Fruit fly (Drosophila melanogaster): ENCODE measurements around the gene Sfp87B.

The Sfp87B gene

DNA sequence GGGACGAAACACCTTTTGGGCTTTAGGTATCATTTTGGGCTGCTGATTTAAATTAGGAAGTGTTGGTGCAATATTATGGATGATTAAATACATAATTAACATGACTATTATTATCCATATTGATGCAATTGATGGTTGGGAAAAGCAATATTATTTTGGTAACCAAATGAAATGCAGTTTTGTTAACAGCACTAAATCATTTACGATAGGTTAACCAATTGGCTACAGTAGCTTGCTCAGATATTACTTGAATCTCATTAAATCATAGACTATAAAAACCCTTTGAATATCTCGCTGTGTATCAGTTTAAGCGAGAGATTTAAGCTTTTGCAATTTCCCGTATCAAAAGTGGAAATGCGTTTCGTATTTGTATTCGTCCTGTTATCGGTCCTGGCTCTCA lies at the start of gene Sfp87B:
Sfp87B (plus strand) TSS at position 301 of the 400 bp plus-strand sequence.
- TF ChIP-seq Sin3A (optimal IDR thresholded peaks at IDR 0.05) = no peak

DNA sequence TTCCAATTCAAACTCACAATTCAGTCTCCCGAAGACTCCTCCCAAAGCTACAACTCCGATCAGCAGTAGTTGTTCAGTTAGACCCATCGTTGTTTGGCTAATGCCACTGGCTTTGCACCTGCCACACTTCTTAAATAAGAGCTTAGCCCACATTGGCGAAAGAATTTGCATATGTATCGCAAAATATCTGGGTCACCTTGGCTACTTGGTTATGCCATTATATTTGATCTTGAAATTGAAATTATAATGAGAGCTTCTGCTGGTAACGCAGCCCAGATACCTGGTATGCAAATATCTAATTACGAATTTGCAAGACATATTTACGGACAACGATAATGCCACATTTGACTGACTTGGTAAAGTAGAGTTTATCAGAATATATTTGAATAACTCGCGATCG lies 48.0 kb upstream of the Sfp87B start, which contains the start of gene CG17404:
CG17404 (minus strand) TSS at position 101 of the 400 bp plus-strand sequence.
- TF ChIP-seq insv (optimal IDR thresholded peaks at IDR 0.05) (no peak), psq (optimal IDR thresholded peaks at IDR 0.05) (no peak), h (optimal IDR thresholded peaks at IDR 0.05) (no peak), Myc (optimal IDR thresholded peaks at IDR 0.05) (no peak), ttk (optimal IDR thresholded peaks at IDR 0.05) (no peak), Sin3A (optimal IDR thresholded peaks at IDR 0.05) (no peak)

DNA sequence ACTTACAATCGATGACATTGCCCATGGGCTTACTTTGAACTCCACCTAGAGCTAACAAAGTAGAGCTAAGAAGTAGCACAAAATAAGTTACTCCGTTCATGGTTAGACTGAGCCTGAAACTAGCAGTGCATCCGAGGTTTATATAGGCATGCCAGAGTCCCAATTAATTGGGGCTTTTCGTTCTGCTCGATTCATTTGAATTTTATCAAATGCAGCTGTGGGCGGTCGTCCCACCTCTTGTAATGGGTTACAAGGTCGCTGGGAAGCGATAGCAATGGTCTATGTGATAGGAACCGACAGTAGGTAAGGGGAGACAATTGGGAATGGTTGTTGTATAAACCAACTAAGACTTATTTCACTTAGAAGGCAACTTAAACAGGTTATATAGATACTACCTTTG lies 46.7 kb upstream of the Sfp87B start, which contains the start of gene CG12256:
CG12256 (minus strand) TSS at position 101 of the 400 bp plus-strand sequence.
- TF ChIP-seq Myc (optimal IDR thresholded peaks at IDR 0.05) (no peak), Sin3A (optimal IDR thresholded peaks at IDR 0.05) (no peak), insv (optimal IDR thresholded peaks at IDR 0.05) (no peak), h (optimal IDR thresholded peaks at IDR 0.05) (no peak), psq (optimal IDR thresholded peaks at IDR 0.05) (no peak), ttk (optimal IDR thresholded peaks at IDR 0.05) (no peak)

DNA sequence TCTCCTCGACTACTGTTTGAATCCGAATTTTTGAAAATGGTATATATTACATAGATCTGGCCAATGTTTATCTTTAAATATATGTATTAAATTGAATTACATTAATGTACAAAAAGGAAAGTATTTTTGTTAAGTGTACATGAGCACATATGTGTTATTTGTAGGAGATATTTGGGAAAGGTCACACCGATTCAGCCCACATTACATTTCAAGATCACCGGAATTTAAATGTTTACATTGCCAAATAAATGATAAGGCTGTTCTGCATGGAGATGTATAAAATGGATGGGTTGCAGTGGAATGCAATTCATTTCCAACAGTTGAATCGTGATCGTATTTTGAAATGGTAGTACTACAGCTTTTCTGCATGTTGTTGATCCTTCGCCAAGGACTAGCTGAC lies 43.8 kb upstream of the Sfp87B start, which contains the start of gene CG3916:
CG3916 (plus strand) TSS at position 301 of the 400 bp plus-strand sequence.
- no peak for TF ChIP-seq psq (optimal IDR thresholded peaks at IDR 0.05)
- no peak for TF ChIP-seq Myc (optimal IDR thresholded peaks at IDR 0.05)
- TF ChIP-seq Sin3A (optimal IDR thresholded peaks at IDR 0.05) = no peak
- no peak for TF ChIP-seq ttk (optimal IDR thresholded peaks at IDR 0.05)
- no peak for TF ChIP-seq insv (optimal IDR thresholded peaks at IDR 0.05)

DNA sequence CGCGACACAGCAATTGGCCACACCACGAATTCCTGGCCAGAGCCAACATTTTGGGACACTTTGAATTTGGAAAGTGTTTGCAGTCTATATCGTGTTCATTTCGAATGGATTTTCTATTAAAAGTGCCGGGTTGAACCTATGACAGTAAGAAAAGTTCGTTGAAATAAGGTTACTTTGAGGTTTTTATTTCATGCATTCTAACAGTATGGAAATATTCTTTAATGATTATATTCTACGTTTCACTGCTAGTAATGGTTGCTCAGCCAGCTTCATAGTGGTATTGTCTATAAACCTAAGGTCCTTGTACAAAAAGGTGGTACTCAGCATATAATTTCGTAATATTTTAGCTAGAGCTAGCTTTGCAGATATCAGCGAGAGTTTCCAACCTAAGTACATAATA lies 40.3 kb upstream of the Sfp87B start, which contains the start of gene Pglym87:
Pglym87 (minus strand) TSS at position 101 of the 400 bp plus-strand sequence.
- no peak for TF ChIP-seq psq (optimal IDR thresholded peaks at IDR 0.05)
- no peak for TF ChIP-seq Myc (optimal IDR thresholded peaks at IDR 0.05)
- TF ChIP-seq ttk (optimal IDR thresholded peaks at IDR 0.05) = no peak
- TF ChIP-seq Sin3A (optimal IDR thresholded peaks at IDR 0.05) = no peak
- TF ChIP-seq insv (optimal IDR thresholded peaks at IDR 0.05) = no peak
- no peak for TF ChIP-seq h (optimal IDR thresholded peaks at IDR 0.05)

DNA sequence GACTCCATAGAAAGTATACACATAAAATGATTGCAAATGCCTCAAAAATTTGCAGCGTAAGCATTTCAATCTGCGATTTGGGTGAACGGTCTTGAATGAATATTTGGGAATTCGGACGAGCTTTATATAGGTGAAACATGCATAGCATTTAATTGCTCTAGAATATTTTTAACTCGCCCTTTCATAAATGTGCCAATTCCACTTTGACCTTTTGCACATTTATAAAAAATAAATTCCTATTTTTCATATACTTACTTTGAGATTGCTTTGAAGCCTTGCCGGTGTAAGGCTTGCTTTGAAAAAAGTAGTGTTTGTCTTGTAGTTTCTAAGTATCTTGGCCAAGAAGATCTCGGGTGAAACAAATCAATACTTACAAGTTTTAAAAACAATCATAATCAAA lies 38.3 kb upstream of the Sfp87B start, which contains the start of gene Cyp313a5:
Cyp313a5 (minus strand) TSS at position 101 of the 400 bp plus-strand sequence.
- TF ChIP-seq ttk (optimal IDR thresholded peaks at IDR 0.05) = no peak
- TF ChIP-seq insv (optimal IDR thresholded peaks at IDR 0.05) = no peak
- no peak for TF ChIP-seq Sin3A (optimal IDR thresholded peaks at IDR 0.05)
- TF ChIP-seq psq (optimal IDR thresholded peaks at IDR 0.05) = no peak
- no peak for TF ChIP-seq h (optimal IDR thresholded peaks at IDR 0.05)
- TF ChIP-seq Myc (optimal IDR thresholded peaks at IDR 0.05) = no peak

DNA sequence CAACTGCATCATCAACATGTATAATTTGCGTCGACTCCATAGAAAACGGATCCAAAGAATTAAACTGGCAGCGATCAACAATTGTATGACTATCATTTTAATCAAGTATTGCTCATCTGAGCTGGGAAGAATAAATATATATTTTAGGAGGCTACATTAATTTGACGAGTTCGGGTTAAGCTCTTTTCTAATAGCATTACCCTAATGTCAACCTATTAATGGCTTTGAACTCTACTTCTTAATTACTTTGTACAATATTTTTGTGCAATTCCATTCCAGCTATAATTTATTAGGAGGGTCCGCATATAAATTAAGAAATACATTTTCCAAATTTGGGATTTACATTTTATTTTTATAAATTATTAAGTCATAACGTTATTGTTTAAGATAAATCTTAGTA lies 36.1 kb upstream of the Sfp87B start, which contains the start of gene Cyp313a2:
Cyp313a2 (minus strand) TSS at position 101 of the 400 bp plus-strand sequence.
- TF ChIP-seq h (optimal IDR thresholded peaks at IDR 0.05) = no peak
- TF ChIP-seq psq (optimal IDR thresholded peaks at IDR 0.05) = no peak
- no peak for TF ChIP-seq Myc (optimal IDR thresholded peaks at IDR 0.05)
- TF ChIP-seq Sin3A (optimal IDR thresholded peaks at IDR 0.05) = no peak
- no peak for TF ChIP-seq insv (optimal IDR thresholded peaks at IDR 0.05)
- no peak for TF ChIP-seq ttk (optimal IDR thresholded peaks at IDR 0.05)

DNA sequence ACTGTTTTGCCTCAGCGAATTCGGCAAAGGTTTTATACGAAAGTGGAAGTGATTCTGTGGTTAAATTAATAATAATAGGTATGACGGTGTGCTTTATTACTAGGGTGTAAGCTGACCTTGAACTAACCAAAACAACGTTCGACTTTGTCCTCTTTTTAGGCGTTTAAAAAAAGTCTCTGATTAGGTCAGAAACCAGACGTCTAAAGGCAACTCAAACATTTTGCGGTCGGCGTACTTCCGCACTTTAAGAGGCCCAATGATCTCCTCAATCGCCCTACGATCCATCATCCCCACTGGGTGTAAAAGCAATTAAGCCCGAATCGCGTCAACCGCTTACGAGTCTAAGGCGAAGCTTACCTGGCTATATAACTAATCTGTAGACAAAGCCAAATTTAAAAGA lies 33.8 kb upstream of the Sfp87B start, which contains the start of gene Cyp313a3:
Cyp313a3 (minus strand) TSS at position 101 of the 400 bp plus-strand sequence.
- TF ChIP-seq h (optimal IDR thresholded peaks at IDR 0.05) (no peak), insv (optimal IDR thresholded peaks at IDR 0.05) (no peak), Sin3A (optimal IDR thresholded peaks at IDR 0.05) (no peak), ttk (optimal IDR thresholded peaks at IDR 0.05) (no peak), psq (optimal IDR thresholded peaks at IDR 0.05) (no peak), Myc (optimal IDR thresholded peaks at IDR 0.05) (no peak)

DNA sequence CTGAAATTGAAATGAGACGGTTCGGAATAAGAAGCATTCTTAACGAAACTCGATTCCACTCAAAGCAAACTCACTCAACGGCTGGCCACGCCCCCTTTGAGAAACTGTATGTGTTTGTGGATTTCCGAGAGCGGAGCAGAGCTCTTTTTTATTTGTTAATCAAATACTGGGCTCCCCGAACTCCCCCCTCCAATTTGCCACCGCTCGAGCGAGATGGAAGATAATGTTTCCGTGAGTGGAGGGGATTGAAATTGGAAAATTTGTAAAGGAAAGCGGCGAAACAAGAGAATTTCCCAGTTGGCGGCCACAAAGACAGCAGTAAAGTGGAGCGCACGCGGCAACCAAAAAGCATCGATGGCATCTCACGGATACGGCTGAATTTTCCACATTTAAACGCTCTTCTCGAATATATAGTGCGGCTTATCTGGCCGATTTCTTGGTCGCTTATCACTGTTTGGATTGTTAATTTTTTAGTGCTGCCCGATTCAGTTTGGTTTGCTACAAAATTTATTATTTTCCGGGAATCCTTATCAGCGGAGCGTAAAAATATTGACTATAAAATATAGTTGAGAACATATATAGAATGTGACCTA lies 28.4 kb upstream of the Sfp87B start:
- no peak for TF ChIP-seq ttk (optimal IDR thresholded peaks at IDR 0.05)
- TF ChIP-seq insv (optimal IDR thresholded peaks at IDR 0.05) = no peak
- no peak for TF ChIP-seq psq (optimal IDR thresholded peaks at IDR 0.05)
- TF ChIP-seq Sin3A (optimal IDR thresholded peaks at IDR 0.05) = no peak
- TF ChIP-seq h (optimal IDR thresholded peaks at IDR 0.05) = no peak

DNA sequence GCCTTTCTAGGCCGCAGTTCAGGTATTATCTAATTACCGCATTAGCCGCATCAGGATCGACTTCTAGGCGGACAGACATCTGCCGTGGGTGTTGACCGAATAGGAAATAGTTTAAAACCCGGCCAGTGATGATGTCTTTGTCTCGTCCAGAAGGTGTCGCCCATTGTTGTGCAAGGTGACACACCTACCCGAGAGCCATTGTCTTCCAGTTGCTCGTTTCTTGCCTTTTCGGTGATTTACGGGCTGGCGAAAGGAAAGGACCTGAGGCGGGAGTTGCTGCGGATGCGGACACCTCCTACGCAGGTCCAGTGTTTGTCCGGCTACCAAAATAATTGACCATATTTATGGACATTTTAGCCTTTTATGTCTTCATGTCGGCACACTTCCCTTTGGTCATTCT lies 24.7 kb upstream of the Sfp87B start:
- TF ChIP-seq h (optimal IDR thresholded peaks at IDR 0.05) (no peak), psq (optimal IDR thresholded peaks at IDR 0.05) (no peak), ttk (optimal IDR thresholded peaks at IDR 0.05) (no peak), Myc (optimal IDR thresholded peaks at IDR 0.05) (no peak), Sin3A (optimal IDR thresholded peaks at IDR 0.05) (no peak), insv (optimal IDR thresholded peaks at IDR 0.05) (no peak)

DNA sequence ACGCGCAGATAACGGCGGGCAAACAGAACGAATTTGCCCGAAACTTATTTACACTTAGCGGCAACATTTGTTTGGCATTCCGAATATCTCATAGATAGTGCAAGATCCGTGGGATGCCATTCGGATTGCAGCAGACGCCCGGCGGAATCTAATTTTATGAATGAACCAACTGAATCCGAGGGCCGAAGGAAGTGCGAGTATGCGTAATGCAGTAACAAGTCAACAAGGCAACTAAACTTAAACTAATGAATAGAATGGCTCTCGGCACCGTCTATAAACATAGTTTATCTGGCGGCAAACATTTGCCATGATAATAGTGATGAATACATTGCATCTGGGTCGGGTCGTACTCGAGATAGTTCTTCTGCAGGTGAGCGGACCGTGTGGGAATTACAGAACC lies 22.7 kb upstream of the Sfp87B start:
- TF ChIP-seq h (optimal IDR thresholded peaks at IDR 0.05) (no peak), Myc (optimal IDR thresholded peaks at IDR 0.05) (no peak), ttk (optimal IDR thresholded peaks at IDR 0.05) (no peak), Sin3A (optimal IDR thresholded peaks at IDR 0.05) (no peak), insv (optimal IDR thresholded peaks at IDR 0.05) (no peak), psq (optimal IDR thresholded peaks at IDR 0.05) (no peak)

DNA sequence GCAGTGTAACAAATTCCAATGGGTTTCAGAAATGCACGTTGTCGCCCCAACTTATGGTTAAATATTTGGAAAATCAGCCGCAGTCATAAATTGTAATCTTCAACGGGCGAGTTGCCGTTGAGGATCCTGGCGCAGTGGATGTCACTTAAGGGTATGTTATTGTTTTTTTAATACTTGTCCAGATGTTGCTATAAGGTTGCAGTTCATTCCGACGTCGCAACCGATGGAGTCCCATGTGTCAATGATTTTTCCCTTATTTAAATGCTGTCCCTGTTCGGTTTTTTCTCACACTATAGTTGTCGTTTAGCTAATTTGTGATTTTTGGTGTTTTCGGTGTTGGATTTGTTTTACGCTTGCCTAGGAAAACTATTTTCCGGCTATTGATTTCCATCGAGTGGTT lies 21.4 kb upstream of the Sfp87B start:
- TF ChIP-seq Sin3A (optimal IDR thresholded peaks at IDR 0.05) (no peak), Myc (optimal IDR thresholded peaks at IDR 0.05) (no peak), psq (optimal IDR thresholded peaks at IDR 0.05) (no peak), insv (optimal IDR thresholded peaks at IDR 0.05) (no peak), h (optimal IDR thresholded peaks at IDR 0.05) (no peak), ttk (optimal IDR thresholded peaks at IDR 0.05) (no peak)
